Fruit fly (Drosophila melanogaster): ENCODE measurements around the gene Fbxl7.

DNA sequence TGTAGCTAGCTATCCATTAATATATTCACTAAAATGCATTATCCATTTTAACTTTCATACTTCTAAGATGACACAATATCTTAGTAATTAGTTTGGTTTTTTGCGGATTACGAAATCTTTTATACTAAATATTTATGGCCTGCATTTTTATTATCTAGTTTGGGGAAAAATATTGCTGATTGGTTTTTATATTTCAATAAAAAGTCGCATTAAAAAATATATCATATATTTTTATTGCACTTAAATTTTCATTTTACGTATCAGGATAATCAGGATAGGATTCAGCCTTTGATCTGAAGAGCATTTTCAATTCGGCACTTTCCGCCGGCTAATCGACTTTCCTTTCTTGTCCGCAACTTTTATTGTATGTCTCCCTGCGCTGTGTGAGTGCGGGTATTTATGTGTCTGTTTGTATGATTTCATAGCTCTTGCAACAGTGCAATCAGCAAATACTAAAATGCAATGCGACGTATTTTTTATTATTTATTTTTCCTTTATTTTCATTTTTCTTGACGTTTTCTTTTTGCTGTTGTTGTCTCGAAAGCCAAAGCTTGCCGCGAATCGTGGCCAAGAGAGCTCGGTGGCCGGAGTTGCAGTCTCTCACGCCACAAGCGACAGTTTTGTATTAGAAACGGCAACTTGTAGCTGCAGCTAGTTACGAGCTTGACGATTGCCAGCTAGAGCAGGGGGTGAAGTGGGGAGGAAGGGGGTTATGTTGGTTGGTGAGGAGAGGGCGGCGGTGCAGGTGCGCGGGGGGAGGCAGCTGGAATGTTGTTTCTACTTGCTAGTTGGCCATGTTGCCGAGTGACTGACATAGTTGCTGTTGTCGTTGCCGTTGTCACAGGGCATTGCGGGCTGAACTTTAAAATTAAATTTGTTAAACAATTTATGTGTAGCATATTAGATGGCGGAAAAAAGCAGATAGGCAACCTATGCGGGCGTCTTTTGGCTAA, 2.2 kb downstream of the Fbxl7 start:
- TF ChIP-seq CG12768 (GFP tag; optimal IDR thresholded peaks at IDR 0.05) (no peak), kay (GFP tag; ENCODE audit: borderline replicate concordance) (no peak), toe (GFP tag; optimal IDR thresholded peaks at IDR 0.05) (no peak), CG1620 (GFP tag; optimal IDR thresholded peaks at IDR 0.05) (no peak), Crg-1 (GFP tag; optimal IDR thresholded peaks at IDR 0.05) (no peak), Hr96 (GFP tag; optimal IDR thresholded peaks at IDR 0.05) (no peak), CG14711 (tag; optimal IDR thresholded peaks at IDR 0.05) (no peak), ovo (GFP tag; optimal IDR thresholded peaks at IDR 0.05) (no peak), CG33017 (tag; optimal IDR thresholded peaks at IDR 0.05) (no peak), CG7045 (GFP tag; optimal IDR thresholded peaks at IDR 0.05) (no peak)
